Fruit fly (Drosophila melanogaster) whole organism, embryonic: ENCODE results near the gene Sfp33A4.

Source experiments
- Adf1 ChIP-seq: fragments of 200-800 bp; sonication (Bioruptor generic); IDR thresholded peaks from 2 replicates; pipeline ENCODE4 v1.3.6; 2022; ENCODE audit warnings: missing biosample characterization, missing genetic modification characterization
- Aef1 ChIP-seq: fragments of 200-800 bp; sonication (Bioruptor generic); IDR thresholded peaks from 3 replicates; pipeline ENCODE4 v1.3.6; 2022; ENCODE audit warnings: missing biosample characterization, missing genetic modification characterization
- CG10431 ChIP-seq: fragments of 200-800 bp; sonication (Bioruptor generic); optimal IDR thresholded peaks from 3 replicates; lab custom pipeline; 2018; ENCODE audit warnings: missing biosample characterization, mild to moderate bottlenecking, missing genetic modification characterization
- CG10543 ChIP-seq: fragments of 200-800 bp; sonication (Bioruptor generic); optimal IDR thresholded peaks from 3 replicates; lab custom pipeline; 2017; ENCODE audit warnings: missing biosample characterization, mild to moderate bottlenecking, missing genetic modification characterization, moderate library complexity
- CG11085 ChIP-seq: fragments of 200-800 bp; sonication (Bioruptor generic); IDR thresholded peaks from 2 replicates; pipeline ENCODE4 v1.3.6; 2022; ENCODE audit warnings: missing biosample characterization, missing genetic modification characterization
- CG12155 ChIP-seq: fragments of 200-800 bp; sonication (Bioruptor generic); optimal IDR thresholded peaks from 3 replicates; lab custom pipeline; 2016; ENCODE audit warnings: missing biosample characterization, missing genetic modification characterization
- CG13287 ChIP-seq: fragments of 200-800 bp; sonication (Bioruptor generic); IDR thresholded peaks from 2 replicates; pipeline ENCODE4 v1.3.6; 2022; ENCODE audit warnings: missing biosample characterization, missing genetic modification characterization; ENCODE audit not compliant: partially characterized antibody
- CG15601 ChIP-seq: fragments of 200-800 bp; sonication (Bioruptor generic); optimal IDR thresholded peaks from 3 replicates; lab custom pipeline; 2019; ENCODE audit warnings: missing biosample characterization, mild to moderate bottlenecking, missing genetic modification characterization, moderate library complexity
- CG16779 ChIP-seq: fragments of 200-800 bp; sonication (Bioruptor generic); IDR thresholded peaks from 2 replicates; pipeline ENCODE4 v1.3.6; 2022; ENCODE audit warnings: missing biosample characterization, missing genetic modification characterization
- CG18599 ChIP-seq: fragments of 200-800 bp; sonication (Bioruptor generic); optimal IDR thresholded peaks from 3 replicates; lab custom pipeline; 2017; ENCODE audit warnings: missing biosample characterization, missing genetic modification characterization, mild to moderate bottlenecking, moderate library complexity, missing genetic modification reagents
- CG2202 ChIP-seq: fragments of 200-800 bp; sonication (Bioruptor generic); optimal IDR thresholded peaks from 2 replicates; lab custom pipeline; 2018; ENCODE audit warnings: missing biosample characterization, mild to moderate bottlenecking, missing genetic modification characterization
- CG2712 ChIP-seq: fragments of 200-800 bp; optimal IDR thresholded peaks from 3 replicates; lab custom pipeline; 2019; ENCODE audit warnings: missing biosample characterization, mild to moderate bottlenecking, missing genetic modification characterization, moderate library complexity
- CG4617 ChIP-seq: fragments of 200-800 bp; sonication (Bioruptor generic); optimal IDR thresholded peaks from 3 replicates; lab custom pipeline; 2016; ENCODE audit warnings: missing biosample characterization, missing genetic modification characterization, borderline replicate concordance
- CG6813 ChIP-seq: fragments of 200-800 bp; sonication (Bioruptor generic); optimal IDR thresholded peaks from 2 replicates; lab custom pipeline; 2017; ENCODE audit warnings: missing biosample characterization, missing genetic modification characterization, mild to moderate bottlenecking, moderate library complexity, missing genetic modification reagents
- CG9437 ChIP-seq: fragments of 200-800 bp; sonication (Bioruptor generic); optimal IDR thresholded peaks from 2 replicates; lab custom pipeline; 2018; ENCODE audit warnings: missing biosample characterization, mild to moderate bottlenecking, missing genetic modification characterization
- CG9932 ChIP-seq: fragments of 200-800 bp; sonication (Bioruptor generic); IDR thresholded peaks from 2 replicates; pipeline ENCODE4 v1.3.6; 2022; ENCODE audit warnings: missing biosample characterization, missing genetic modification characterization
- E2f1 ChIP-seq: fragments of 200-800 bp; sonication (Bioruptor generic); IDR thresholded peaks from 2 replicates; pipeline ENCODE4 v1.3.6; 2022; ENCODE audit warnings: missing biosample characterization, missing genetic modification characterization
- Gsc ChIP-seq: fragments of 200-800 bp; sonication (Bioruptor generic); IDR thresholded peaks from 2 replicates; pipeline ENCODE4 v1.3.6; 2022; ENCODE audit warnings: missing biosample characterization, missing genetic modification characterization
- Hand ChIP-seq: fragments of 200-800 bp; sonication (Bioruptor generic); optimal IDR thresholded peaks from 2 replicates; lab custom pipeline; 2017; ENCODE audit warnings: mild to moderate bottlenecking, missing biosample characterization, missing genetic modification reagents, missing genetic modification characterization
- Hr3 ChIP-seq: fragments of 200-800 bp; sonication (Bioruptor generic); optimal IDR thresholded peaks from 3 replicates; lab custom pipeline; 2016; ENCODE audit warnings: missing biosample characterization, missing genetic modification characterization
- Neu2 ChIP-seq: fragments of 200-800 bp; sonication (Bioruptor generic); optimal IDR thresholded peaks from 3 replicates; lab custom pipeline; 2016; ENCODE audit warnings: missing biosample characterization, missing genetic modification characterization, borderline replicate concordance
- Nf-YA ChIP-seq: fragments of 200-800 bp; sonication (Bioruptor generic); IDR thresholded peaks from 2 replicates; pipeline ENCODE4 v1.3.6; 2022; ENCODE audit warnings: missing biosample characterization, missing genetic modification characterization
- Nf-YB ChIP-seq: fragments of 200-800 bp; sonication (Bioruptor generic); optimal IDR thresholded peaks from 3 replicates; lab custom pipeline; 2019; ENCODE audit warnings: missing biosample characterization, mild to moderate bottlenecking, missing genetic modification characterization, moderate library complexity
- Scr ChIP-seq: fragments of 200-800 bp; sonication (Bioruptor generic); IDR thresholded peaks from 2 replicates; pipeline ENCODE4 v1.3.6; 2022; ENCODE audit warnings: missing biosample characterization, missing genetic modification characterization; ENCODE audit not compliant: partially characterized antibody
- Ssrp ChIP-seq: fragments of 200-800 bp; sonication (Bioruptor generic); optimal IDR thresholded peaks from 2 replicates; lab custom pipeline; 2018; ENCODE audit warnings: missing biosample characterization, mild to moderate bottlenecking, missing genetic modification characterization, moderate library complexity
- abd-A ChIP-seq: fragments of 200-800 bp; sonication (Bioruptor generic); optimal IDR thresholded peaks from 3 replicates; lab custom pipeline; 2019; ENCODE audit warnings: missing biosample characterization, mild to moderate bottlenecking, missing genetic modification characterization, moderate library complexity
- amos ChIP-seq: fragments of 200-800 bp; sonication (Bioruptor generic); IDR thresholded peaks from 2 replicates; pipeline ENCODE4 v1.3.6; 2022; ENCODE audit warnings: missing biosample characterization, missing genetic modification characterization; ENCODE audit not compliant: partially characterized antibody
- ara ChIP-seq: fragments of 200-800 bp; sonication (Bioruptor generic); IDR thresholded peaks from 2 replicates; pipeline ENCODE4 v1.3.6; 2022; ENCODE audit warnings: missing biosample characterization, missing genetic modification characterization
- ase ChIP-seq: fragments of 200-800 bp; sonication (Bioruptor generic); IDR thresholded peaks from 3 replicates; pipeline ENCODE4 v1.3.6; 2022; ENCODE audit warnings: missing biosample characterization, missing genetic modification characterization
- chinmo ChIP-seq: fragments of 200-800 bp; sonication (Bioruptor generic); IDR thresholded peaks from 4 replicates; pipeline ENCODE4 v1.3.6; 2022; ENCODE audit warnings: missing biosample characterization, missing genetic modification characterization; ENCODE audit not compliant: partially characterized antibody
- ci ChIP-seq: fragments of 200-800 bp; sonication (Bioruptor generic); IDR thresholded peaks from 3 replicates; pipeline ENCODE4 v1.3.6; 2022; ENCODE audit warnings: missing biosample characterization, missing genetic modification characterization
- corto ChIP-seq: fragments of 200-800 bp; sonication (Bioruptor generic); optimal IDR thresholded peaks from 2 replicates; lab custom pipeline; 2016; ENCODE audit warnings: missing biosample characterization, mild to moderate bottlenecking, missing genetic modification characterization, moderate library complexity
- dan ChIP-seq: fragments of 200-800 bp; sonication (Bioruptor generic); IDR thresholded peaks from 2 replicates; pipeline ENCODE4 v1.3.6; 2022; ENCODE audit warnings: missing biosample characterization, missing genetic modification characterization
- disco-r ChIP-seq: fragments of 200-800 bp; sonication (Bioruptor generic); optimal IDR thresholded peaks from 2 replicates; lab custom pipeline; 2016; ENCODE audit warnings: missing biosample characterization, missing genetic modification characterization
- dysf ChIP-seq: fragments of 200-800 bp; sonication (Bioruptor generic); IDR thresholded peaks from 3 replicates; pipeline ENCODE4 v1.3.6; 2022; ENCODE audit warnings: missing biosample characterization, missing genetic modification characterization
- ewg ChIP-seq: fragments of 200-800 bp; sonication (Bioruptor generic); optimal IDR thresholded peaks from 3 replicates; lab custom pipeline; 2017; ENCODE audit warnings: mild to moderate bottlenecking, missing biosample characterization, missing genetic modification reagents, missing genetic modification characterization
- grau ChIP-seq: fragments of 200-800 bp; optimal IDR thresholded peaks from 3 replicates; lab custom pipeline; 2019; ENCODE audit warnings: missing biosample characterization, mild to moderate bottlenecking, missing genetic modification characterization, moderate library complexity
- gro ChIP-seq: fragments of 200-800 bp; sonication (Bioruptor generic); optimal IDR thresholded peaks from 2 replicates; lab custom pipeline; 2016; ENCODE audit warnings: missing biosample characterization, missing genetic modification characterization
- h ChIP-seq: fragments of >200 bp; optimal IDR thresholded peaks from 2 replicates; lab custom pipeline; 2017
- hbn ChIP-seq: fragments of 200-800 bp; sonication (Bioruptor generic); IDR thresholded peaks from 2 replicates; pipeline ENCODE4 v1.3.6; 2022; ENCODE audit warnings: missing biosample characterization, missing genetic modification characterization; ENCODE audit not compliant: partially characterized antibody
- lilli ChIP-seq: fragments of 200-800 bp; sonication (Bioruptor generic); optimal IDR thresholded peaks from 3 replicates; lab custom pipeline; 2016; ENCODE audit warnings: missing biosample characterization, missing genetic modification characterization
- mirr ChIP-seq: fragments of 200-800 bp; sonication (Bioruptor generic); optimal IDR thresholded peaks from 3 replicates; lab custom pipeline; 2018; ENCODE audit warnings: missing biosample characterization, mild to moderate bottlenecking, missing genetic modification characterization
- pb ChIP-seq: fragments of 200-800 bp; sonication (Bioruptor generic); optimal IDR thresholded peaks from 3 replicates; lab custom pipeline; 2016; ENCODE audit warnings: missing biosample characterization, missing genetic modification characterization
- pros ChIP-seq: fragments of 200-800 bp; sonication (Bioruptor generic); optimal IDR thresholded peaks from 3 replicates; lab custom pipeline; 2019; ENCODE audit warnings: missing biosample characterization, mild to moderate bottlenecking, missing genetic modification characterization, moderate library complexity
- rib ChIP-seq: fragments of 200-800 bp; sonication (Bioruptor generic); IDR thresholded peaks from 2 replicates; pipeline ENCODE4 v1.3.6; 2022; ENCODE audit warnings: missing biosample characterization, missing genetic modification characterization
- sob ChIP-seq: fragments of 200-800 bp; sonication (Bioruptor generic); IDR thresholded peaks from 2 replicates; pipeline ENCODE4 v1.3.6; 2022; ENCODE audit warnings: missing biosample characterization, missing genetic modification characterization
- sqz ChIP-seq: fragments of 200-800 bp; sonication (Bioruptor generic); optimal IDR thresholded peaks from 3 replicates; lab custom pipeline; 2018; ENCODE audit warnings: missing biosample characterization, mild to moderate bottlenecking, missing genetic modification characterization

Gene Sfp33A4

DNA sequence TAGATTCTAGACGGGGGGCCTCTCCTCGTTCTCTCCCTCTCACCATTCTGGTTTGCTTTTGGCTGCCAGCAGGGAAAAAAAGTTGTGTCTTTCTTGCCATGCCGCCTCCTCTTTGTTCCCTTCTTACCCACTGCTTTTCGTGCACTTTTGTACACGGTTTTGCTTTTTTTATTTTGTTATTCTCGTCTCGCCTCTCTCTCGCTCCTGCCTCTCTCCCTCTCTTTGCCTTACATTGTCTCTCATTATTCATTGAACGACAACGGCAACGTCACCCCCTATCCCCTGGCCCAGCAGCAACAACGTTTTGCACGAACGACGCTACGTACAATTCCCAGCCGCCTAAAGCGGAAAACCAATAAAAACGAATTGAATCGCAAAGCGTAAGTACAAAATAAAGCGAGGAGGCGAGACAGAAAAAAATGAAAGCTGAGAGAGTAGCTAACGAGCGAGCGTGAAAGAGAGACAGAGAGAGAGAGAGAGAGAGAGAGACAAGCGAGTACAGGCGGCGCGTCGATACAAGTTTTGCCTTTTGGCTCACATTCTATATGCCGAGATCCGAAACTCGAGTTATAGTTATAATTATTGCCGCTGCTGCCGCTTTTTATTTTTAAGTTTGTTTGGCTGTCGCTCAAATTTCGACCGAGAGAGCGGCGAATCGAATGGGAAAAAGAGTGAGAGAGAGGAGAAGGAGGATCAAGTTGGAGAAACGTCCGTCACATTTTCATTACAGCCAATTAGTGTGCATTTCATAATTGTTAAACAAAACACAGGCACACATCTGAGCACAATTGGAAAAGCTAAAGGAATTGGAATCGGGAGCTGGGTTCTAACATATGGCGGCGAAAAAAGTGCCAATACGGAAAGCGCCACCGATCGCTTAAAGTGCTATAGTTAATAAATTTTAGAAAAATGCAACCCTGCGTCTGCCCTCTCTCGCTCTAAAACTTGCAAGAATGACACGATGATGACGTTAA lies 30.1 kb upstream of the Sfp33A4 start (continued):
- TF ChIP-seq ewg (GFP tag; lab: Kevin White, UChicago) (no peak), Aef1 (GFP tag; lab: Robert Waterston, UW) (peak; percentile 61; the same call in 2 of the 3 replicates), CG10431 (GFP tag; lab: Kevin White, UChicago) (no peak), lilli (GFP tag; lab: Kevin White, UChicago) (no peak), CG16779 (GFP tag; lab: Robert Waterston, UW) (no peak), E2f1 (no peak), mirr (GFP tag; lab: Kevin White, UChicago) (peak; percentile 78), grau (no peak), CG12155 (GFP tag; lab: Kevin White, UChicago) (peak; percentile 15), CG11085 (GFP tag; lab: Robert Waterston, UW) (no peak), Neu2 (GFP tag; lab: Kevin White, UChicago) (no peak), rib (GFP tag; lab: Robert Waterston, UW) (peak; percentile 74; the same call in 1 of the 2 replicates), CG18599 (GFP tag; lab: Kevin White, UChicago) (peak; percentile 21), hbn (GFP tag; lab: Robert Waterston, UW) (peak; percentile 45; the same call in 1 of the 2 replicates), CG15601 (tag; lab: Kevin White, UChicago) (peak; percentile 40), sob (GFP tag; lab: Robert Waterston, UW) (peak; percentile 30; the same call in 1 of the 2 replicates), Ssrp (tag; lab: Kevin White, UChicago) (peak; percentile 18), sqz (GFP tag; lab: Kevin White, UChicago) (peak; percentile 95), CG9932 (no peak), h (lab: Kevin White, UChicago) (no peak), CG9437 (GFP tag; lab: Kevin White, UChicago) (peak; percentile 82), Scr (GFP tag; lab: Robert Waterston, UW) (peak; percentile 17), gro (GFP tag; lab: Kevin White, UChicago) (peak; percentile 73), CG6813 (GFP tag; lab: Kevin White, UChicago) (peak; percentile 16), amos (GFP tag; lab: Robert Waterston, UW) (peak; percentile 10; the same call in 1 of the 2 replicates), CG13287 (peak; percentile 23; the same call in 1 of the 2 replicates), Gsc (GFP tag; lab: Robert Waterston, UW) (no peak), chinmo (GFP tag; lab: Robert Waterston, UW) (peak; percentile 91; the same call in 2 of the 4 replicates), abd-A (tag; lab: Kevin White, UChicago) (peak; percentile 99), Hr3 (GFP tag; lab: Kevin White, UChicago) (no peak), pros (peak; percentile 88), disco-r (GFP tag; lab: Kevin White, UChicago) (no peak), pb (GFP tag; lab: Kevin White, UChicago) (no peak), ci (GFP tag; lab: Robert Waterston, UW) (peak; percentile 43; the same call in 1 of the 3 replicates), dan (GFP tag; lab: Robert Waterston, UW) (no peak), CG2712 (peak; percentile 33), Nf-YA (GFP tag; lab: Robert Waterston, UW) (no peak), Hand (no peak), Adf1 (GFP tag; lab: Robert Waterston, UW) (peak; percentile 81), CG4617 (GFP tag; lab: Kevin White, UChicago) (no peak), dysf (GFP tag; lab: Robert Waterston, UW) (no peak; the same call in 2 of the 3 replicates), ara (0 out of 2 replicates have a peak, but pooled peaks have one; percentile 7), Nf-YB (GFP tag; lab: Kevin White, UChicago) (peak; percentile 89), corto (peak; percentile 20), CG2202 (no peak), ase (no peak), CG10543 (peak; percentile 79)
